Fruit fly (Drosophila melanogaster): ENCODE data around the gene Nepl8.
A peak's percentile ranks its signal among the peaks of the same experiment; 100 is the strongest.

Nepl8 gene

dm6 chr2L:16487571-16488276, at the start of gene Nepl8 (continued):
- TF ChIP-seq jing (GFP tag; optimal IDR thresholded peaks at IDR 0.05), result peak; percentile 67
- TF ChIP-seq tx (GFP tag; optimal IDR thresholded peaks at IDR 0.05), result peak; percentile 20
- peak; percentile 75 for TF ChIP-seq p53 (GFP tag; optimal IDR thresholded peaks at IDR 0.05)
- TF ChIP-seq CG3847 (GFP tag; IDR thresholded peaks at IDR 0.05), result peak; percentile 41
- TF ChIP-seq CG18764 (GFP tag; optimal IDR thresholded peaks at IDR 0.05), result peak; percentile 11
- no peak for TF ChIP-seq tna (GFP tag; IDR thresholded peaks at IDR 0.05; ENCODE audit: partially characterized antibody)
- peak; percentile 45 for TF ChIP-seq pum (GFP tag; optimal IDR thresholded peaks at IDR 0.05)
- TF ChIP-seq CG13287 (GFP tag; IDR thresholded peaks at IDR 0.05; ENCODE audit: partially characterized antibody), result peak; percentile 25; the same call in 1 of the 2 replicates
- peak; percentile 47 for TF ChIP-seq odd (GFP tag; optimal IDR thresholded peaks at IDR 0.05)
- TF ChIP-seq CG11560 (tag; IDR thresholded peaks at IDR 0.05), result no peak
- no peak for TF ChIP-seq hkb (optimal IDR thresholded peaks at IDR 0.05)
- TF ChIP-seq hkb (GFP tag; IDR thresholded peaks at IDR 0.05), result peak; percentile 41; the same call in 1 of the 2 replicates
- peak; percentile 56 for TF ChIP-seq CG17829 (tag; optimal IDR thresholded peaks at IDR 0.05)
- TF ChIP-seq tgo (GFP tag; IDR thresholded peaks at IDR 0.05), result 0 out of 3 replicates have a peak, but pooled peaks have one; percentile 28
- TF ChIP-seq Dref (GFP tag; IDR thresholded peaks at IDR 0.05), result peak; percentile 48
- TF ChIP-seq bigmax (GFP tag; optimal IDR thresholded peaks at IDR 0.05), result no peak
- peak; percentile 5 for TF ChIP-seq fd102C (GFP tag; optimal IDR thresholded peaks at IDR 0.05)
- TF ChIP-seq dmrt99B (tag; optimal IDR thresholded peaks at IDR 0.05), result no peak
- peak; percentile 47 for TF ChIP-seq Antp (GFP tag; optimal IDR thresholded peaks at IDR 0.05)
- peak; percentile 54 for TF ChIP-seq vfl (GFP tag; optimal IDR thresholded peaks at IDR 0.05)
- no peak for TF ChIP-seq tap (tag; optimal IDR thresholded peaks at IDR 0.05)
- TF ChIP-seq ab (GFP tag; optimal IDR thresholded peaks at IDR 0.05), result no peak
- no peak for TF ChIP-seq Fer2 (tag; optimal IDR thresholded peaks at IDR 0.05)
- no peak for TF ChIP-seq CG2129 (GFP tag; IDR thresholded peaks at IDR 0.05; ENCODE audit: partially characterized antibody)
- peak; percentile 75 for TF ChIP-seq Dek (tag; optimal IDR thresholded peaks at IDR 0.05)
- peak; percentile 44 for TF ChIP-seq gfzf (GFP tag; optimal IDR thresholded peaks at IDR 0.05)
- peak; percentile 32 for TF ChIP-seq maf-S (GFP tag; optimal IDR thresholded peaks at IDR 0.05)
- peak; percentile 56 for TF ChIP-seq sob (GFP tag; IDR thresholded peaks at IDR 0.05)
- TF ChIP-seq TFAM (GFP tag; optimal IDR thresholded peaks at IDR 0.05), result no peak
- peak; percentile 74 for TF ChIP-seq CG14710 (tag; optimal IDR thresholded peaks at IDR 0.05)
- TF ChIP-seq CHES-1-like (GFP tag; optimal IDR thresholded peaks at IDR 0.05), result peak; percentile 33
- peak; percentile 18 for TF ChIP-seq CG3065 (GFP tag; optimal IDR thresholded peaks at IDR 0.05)
- TF ChIP-seq CG10209 (GFP tag; optimal IDR thresholded peaks at IDR 0.05), result no peak
- peak; percentile 19; the same call in 2 of the 3 replicates for TF ChIP-seq CG6791 (GFP tag; IDR thresholded peaks at IDR 0.05; ENCODE audit: partially characterized antibody)
- peak; percentile 97 for TF ChIP-seq pzg (GFP tag; optimal IDR thresholded peaks at IDR 0.05)
- peak; percentile 15 for TF ChIP-seq chn (GFP tag; optimal IDR thresholded peaks at IDR 0.05)
- TF ChIP-seq nau (GFP tag; optimal IDR thresholded peaks at IDR 0.05), result no peak
- peak in 1 of 2 experiments; percentile 12 for TF ChIP-seq bsh (GFP tag; optimal IDR thresholded peaks at IDR 0.05)
- TF ChIP-seq Rfx (GFP tag; IDR thresholded peaks at IDR 0.05), result peak; percentile 69
- TF ChIP-seq Mad (GFP tag; optimal IDR thresholded peaks at IDR 0.05), result peak; percentile 27
- no peak for TF ChIP-seq Hey (tag; optimal IDR thresholded peaks at IDR 0.05)
- peak; percentile 45 for TF ChIP-seq MBD-R2 (GFP tag; IDR thresholded peaks at IDR 0.05)
- TF ChIP-seq CG11085 (GFP tag; IDR thresholded peaks at IDR 0.05), result peak; percentile 49; the same call in 1 of the 2 replicates
- peak; percentile 50 for TF ChIP-seq Abd-B (GFP tag; optimal IDR thresholded peaks at IDR 0.05)
- TF ChIP-seq CG2120 (GFP tag; optimal IDR thresholded peaks at IDR 0.05), result peak; percentile 50
- peak; percentile 68 for TF ChIP-seq vvl (GFP tag; IDR thresholded peaks at IDR 0.05)
- no peak for TF ChIP-seq Mrtf (GFP tag; IDR thresholded peaks at IDR 0.05)
- TF ChIP-seq CG8089 (GFP tag; optimal IDR thresholded peaks at IDR 0.05), result peak; percentile 30
- peak; percentile 2 for TF ChIP-seq ERR (GFP tag; optimal IDR thresholded peaks at IDR 0.05)

Measured in whole organism, embryonic.